Fruit fly (Drosophila melanogaster) whole organism, adult: Measurements from ENCODE around the gene CG8813.

Source experiments
- CG7101 ChIP-seq: fragments of 200-800 bp; sonication (Bioruptor generic); optimal IDR thresholded peaks from 2 replicates; lab custom pipeline; 2018; ENCODE audit warnings: missing biosample characterization, mild to moderate bottlenecking, missing genetic modification characterization, moderate library complexity
- Mnt ChIP-seq: fragments of 200-800 bp; sonication (Bioruptor generic); optimal IDR thresholded peaks from 2 replicates; lab custom pipeline; 2016; ENCODE audit warnings: missing biosample characterization, mild to moderate bottlenecking, missing genetic modification characterization
- bab1 ChIP-seq: fragments of 200-800 bp; sonication (Bioruptor generic); optimal IDR thresholded peaks from 3 replicates; lab custom pipeline; 2019; ENCODE audit warnings: missing biosample characterization, mild to moderate bottlenecking, missing genetic modification characterization, moderate library complexity
- kay ChIP-seq: fragments of 200-800 bp; sonication (Bioruptor generic); peaks from one replicate; lab custom pipeline; 2016; ENCODE audit warnings: missing biosample characterization, missing genetic modification characterization, borderline replicate concordance

DNA sequence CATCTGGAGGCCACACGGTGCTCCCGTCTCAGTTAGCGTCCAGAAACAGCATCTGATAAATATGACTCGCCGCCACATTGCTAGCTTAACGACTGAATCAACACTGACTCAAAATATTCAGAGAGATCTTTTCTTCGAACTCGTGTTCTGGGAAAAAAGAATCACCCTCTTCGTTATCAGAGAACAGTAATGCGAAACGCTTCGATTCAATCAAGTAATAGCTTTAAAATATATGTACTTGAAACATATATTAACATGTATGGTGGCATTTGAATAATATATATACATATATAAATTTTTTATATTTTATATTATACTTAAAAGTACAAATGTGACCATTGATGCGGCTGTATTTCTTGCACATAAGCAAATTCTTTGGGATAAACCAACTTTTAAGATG lies 23.8 kb upstream of the CG8813 start, which contains the start of gene CG18557:
- TF ChIP-seq bab1 (no peak), kay (GFP tag; lab: Kevin White, UChicago) (peak; percentile 55), CG7101 (tag; lab: Kevin White, UChicago) (no peak), Mnt (GFP tag; lab: Kevin White, UChicago) (no peak)
